Worm (Caenorhabditis elegans) whole organism, mixed stage, embryonic: ENCODE data around the gene C03G6.17.

Experiments
- M03D4.4 ChIP-seq: sonication (generic microtip); optimal IDR thresholded peaks from 2 replicates; lab custom pipeline; 2017; ENCODE audit warnings: mild to moderate bottlenecking, missing genetic modification characterization, missing compliant biosample characterization
- bed-3 ChIP-seq: fragments of 200-800 bp; sonication (Bioruptor generic); optimal IDR thresholded peaks from 3 replicates; lab custom pipeline; 2018; ENCODE audit warnings: mild to moderate bottlenecking, missing genetic modification characterization, moderate library complexity, missing compliant biosample characterization
- ceh-39 ChIP-seq: fragments of 150-350 bp; optimal IDR thresholded peaks from 2 replicates; lab custom pipeline; 2014; ENCODE audit warnings: missing biosample characterization, missing genetic modification characterization
- ceh-43 ChIP-seq: fragments of 200-800 bp; sonication (Bioruptor generic); optimal IDR thresholded peaks from 2 replicates; lab custom pipeline; 2018; ENCODE audit warnings: mild to moderate bottlenecking, missing genetic modification characterization, moderate library complexity, missing compliant biosample characterization
- ceh-83 ChIP-seq: fragments of 200-800 bp; sonication (Bioruptor generic); optimal IDR thresholded peaks from 2 replicates; lab custom pipeline; 2018; ENCODE audit warnings: mild to moderate bottlenecking, missing genetic modification characterization, missing compliant biosample characterization
- ces-1 ChIP-seq: fragments of 150-350 bp; optimal IDR thresholded peaks from 2 replicates; lab custom pipeline; 2014; ENCODE audit warnings: missing biosample characterization, missing genetic modification reagents, missing genetic modification characterization
- cnd-1 ChIP-seq: fragments of 200-800 bp; sonication (Bioruptor generic); optimal IDR thresholded peaks from 2 replicates; lab custom pipeline; 2018; ENCODE audit warnings: mild to moderate bottlenecking, missing genetic modification characterization, missing compliant biosample characterization
- drap-1 ChIP-seq: fragments of 200-800 bp; sonication (Bioruptor generic); optimal IDR thresholded peaks from 3 replicates; lab custom pipeline; 2018; ENCODE audit warnings: mild to moderate bottlenecking, missing genetic modification characterization, missing compliant biosample characterization
- elt-1 ChIP-seq: sonication (generic microtip); optimal IDR thresholded peaks from 2 replicates; lab custom pipeline; 2017; ENCODE audit warnings: missing genetic modification characterization, mild to moderate bottlenecking, missing compliant biosample characterization, antibody characterized with exemption, moderate library complexity, borderline replicate concordance; ENCODE audit not compliant: insufficient read depth
- elt-3 ChIP-seq: fragments of 150-350 bp; optimal IDR thresholded peaks from 2 replicates; lab custom pipeline; 2014; ENCODE audit warnings: missing biosample characterization, missing genetic modification characterization
- flh-1 ChIP-seq: fragments of 200-800 bp; sonication (Bioruptor generic); optimal IDR thresholded peaks from 2 replicates; lab custom pipeline; 2018; ENCODE audit warnings: mild to moderate bottlenecking, missing genetic modification characterization, moderate library complexity, missing compliant biosample characterization
- ham-2 ChIP-seq: fragments of 200-800 bp; sonication (Bioruptor generic); optimal IDR thresholded peaks from 2 replicates; lab custom pipeline; 2018; ENCODE audit warnings: mild to moderate bottlenecking, missing genetic modification characterization, missing compliant biosample characterization
- hlh-1 ChIP-seq: fragments of 150-350 bp; optimal IDR thresholded peaks from 2 replicates; lab custom pipeline; 2014; ENCODE audit warnings: missing biosample characterization, missing genetic modification reagents, missing genetic modification characterization
- lin-13 ChIP-seq: fragments of 150-350 bp; optimal IDR thresholded peaks from 2 replicates; lab custom pipeline; 2014; ENCODE audit warnings: missing biosample characterization, missing genetic modification characterization
- lsy-2 ChIP-seq: fragments of 150-350 bp; optimal IDR thresholded peaks from 2 replicates; lab custom pipeline; 2014; ENCODE audit warnings: missing biosample characterization, missing genetic modification characterization
- mab-5 ChIP-seq: fragments of 150-350 bp; optimal IDR thresholded peaks from 2 replicates; lab custom pipeline; 2014; ENCODE audit warnings: missing biosample characterization, missing genetic modification characterization
- mep-1 ChIP-seq: fragments of 150-350 bp; optimal IDR thresholded peaks from 2 replicates; lab custom pipeline; 2017; ENCODE audit warnings: missing biosample characterization, missing genetic modification reagents, missing genetic modification characterization, inconsistent platforms
- mls-2 ChIP-seq: sonication (generic microtip); optimal IDR thresholded peaks from 2 replicates; lab custom pipeline; 2016; ENCODE audit warnings: mild to moderate bottlenecking, missing genetic modification characterization, moderate library complexity, missing compliant biosample characterization
- nhr-12 ChIP-seq: fragments of 150-350 bp; optimal IDR thresholded peaks from 2 replicates; lab custom pipeline; 2014; ENCODE audit warnings: missing biosample characterization, missing genetic modification characterization
- nhr-2 ChIP-seq: fragments of 150-350 bp; optimal IDR thresholded peaks from 2 replicates; lab custom pipeline; 2014; ENCODE audit warnings: missing biosample characterization, missing genetic modification characterization
- nhr-237 ChIP-seq: fragments of 150-350 bp; optimal IDR thresholded peaks from 2 replicates; lab custom pipeline; 2014; ENCODE audit warnings: missing biosample characterization, missing genetic modification characterization
- nhr-28 ChIP-seq: fragments of 150-350 bp; optimal IDR thresholded peaks from 2 replicates; lab custom pipeline; 2014; ENCODE audit warnings: missing biosample characterization, missing genetic modification characterization
- nhr-76 ChIP-seq: sonication (generic microtip); optimal IDR thresholded peaks from 2 replicates; lab custom pipeline; 2017; ENCODE audit warnings: missing biosample characterization, missing genetic modification characterization
- sem-2 ChIP-seq: fragments of 200-800 bp; sonication (Bioruptor generic); optimal IDR thresholded peaks from 2 replicates; lab custom pipeline; 2018; ENCODE audit warnings: mild to moderate bottlenecking, missing genetic modification characterization, missing compliant biosample characterization
- sptf-1 ChIP-seq: sonication (generic microtip); optimal IDR thresholded peaks from 2 replicates; lab custom pipeline; 2017; ENCODE audit warnings: mild to moderate bottlenecking, missing genetic modification characterization, moderate library complexity, missing compliant biosample characterization
- tbx-8 ChIP-seq: fragments of 200-800 bp; sonication (Bioruptor generic); optimal IDR thresholded peaks from 2 replicates; lab custom pipeline; 2018; ENCODE audit warnings: mild to moderate bottlenecking, missing genetic modification characterization, moderate library complexity, missing compliant biosample characterization
- unc-120 ChIP-seq: sonication (generic microtip); optimal IDR thresholded peaks from 2 replicates; lab custom pipeline; 2017; ENCODE audit warnings: missing genetic modification characterization, missing compliant biosample characterization; ENCODE audit not compliant: poor library complexity, severe bottlenecking
- unc-39 ChIP-seq: fragments of 150-350 bp; optimal IDR thresholded peaks from 2 replicates; lab custom pipeline; 2014; ENCODE audit warnings: missing biosample characterization, missing genetic modification characterization
- unc-62 ChIP-seq: fragments of 150-350 bp; optimal IDR thresholded peaks from 2 replicates; lab custom pipeline; 2014; ENCODE audit warnings: missing biosample characterization, missing genetic modification reagents, missing genetic modification characterization
- zip-8 ChIP-seq: fragments of 150-350 bp; optimal IDR thresholded peaks from 2 replicates; lab custom pipeline; 2014; ENCODE audit warnings: missing biosample characterization, missing genetic modification characterization
- ztf-11 ChIP-seq: fragments of 150-350 bp; optimal IDR thresholded peaks from 2 replicates; lab custom pipeline; 2014; ENCODE audit warnings: missing biosample characterization, missing genetic modification characterization

C03G6.17 gene

DNA sequence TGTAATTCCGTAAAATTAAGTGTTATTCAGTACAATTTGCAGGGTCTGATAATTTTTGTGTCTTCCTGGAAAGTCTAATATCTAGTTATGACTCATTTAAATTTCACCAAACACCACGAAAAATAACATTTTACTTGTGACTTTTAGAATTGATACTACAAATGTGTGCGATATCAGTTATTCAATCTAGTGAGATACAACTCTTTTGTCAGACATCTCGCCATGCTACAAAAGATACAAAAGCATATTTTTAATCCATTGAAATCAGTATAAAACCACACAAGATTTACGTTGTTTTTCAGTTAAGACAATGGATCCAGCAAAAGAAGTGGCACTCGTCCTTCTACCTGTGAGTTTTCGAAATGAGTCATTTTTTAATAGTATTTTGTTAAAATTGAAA is 6.8 kb downstream of the C03G6.17 start, which contains the start of gene srx-56:
Gene srx-56, plus strand, starts transcription at position 301 of the 400 bp plus-strand sequence.
- no peak for TF ChIP-seq ceh-83 (GFP tag; lab: Kevin White, UChicago)
- no peak for TF ChIP-seq ztf-11 (tag; lab: Kevin White, UChicago)
- TF ChIP-seq mab-5 (tag; lab: Kevin White, UChicago), result no peak
- no peak for TF ChIP-seq sem-2
- TF ChIP-seq drap-1 (GFP tag; lab: Kevin White, UChicago), result no peak
- no peak for TF ChIP-seq tbx-8 (GFP tag; lab: Kevin White, UChicago)
- TF ChIP-seq cnd-1 (tag; lab: Kevin White, UChicago), result no peak
- no peak for TF ChIP-seq unc-62 (GFP tag; lab: Kevin White, UChicago)
- TF ChIP-seq mep-1 (tag; lab: Kevin White, UChicago), result no peak
- no peak for TF ChIP-seq lin-13 (tag; lab: Kevin White, UChicago)
- no peak for TF ChIP-seq bed-3
- no peak for TF ChIP-seq ceh-43
- no peak for TF ChIP-seq ceh-39
- no peak for TF ChIP-seq hlh-1 (tag; lab: Kevin White, UChicago)
- TF ChIP-seq ces-1 (GFP tag; lab: Kevin White, UChicago), result no peak
- no peak for TF ChIP-seq flh-1 (GFP tag; lab: Kevin White, UChicago)
- TF ChIP-seq, all 35 proteins: peak for 0

DNA sequence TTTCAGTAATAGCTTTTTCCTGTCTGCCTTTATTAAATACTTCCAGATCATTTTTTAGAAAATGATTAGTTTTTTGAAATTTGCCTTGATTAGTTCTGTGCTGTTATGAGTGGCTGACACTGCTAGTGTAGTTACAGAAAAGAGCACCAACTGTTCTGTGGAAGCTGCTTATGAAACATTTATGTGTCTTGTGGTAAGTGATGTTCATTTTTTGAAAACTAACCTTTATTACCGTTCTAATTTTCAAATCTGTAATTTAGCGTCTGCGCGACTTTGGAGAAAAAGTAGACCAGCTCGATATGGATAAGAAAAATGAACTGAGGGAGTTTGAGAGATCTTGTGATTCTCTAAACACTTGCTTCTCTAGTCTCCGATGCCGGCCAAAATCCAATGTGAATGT is 11.3 kb downstream of the C03G6.17 start, which contains the start of gene srj-14:
Gene srj-14, plus strand, starts transcription at position 131 of the 400 bp plus-strand sequence.
- TF ChIP-seq cnd-1 (tag; lab: Kevin White, UChicago) (no peak), sem-2 (no peak), ceh-39 (no peak), mls-2 (no peak), unc-120 (tag; lab: Kevin White, UChicago) (no peak), nhr-237 (tag; lab: Kevin White, UChicago) (no peak), mep-1 (tag; lab: Kevin White, UChicago) (no peak), hlh-1 (tag; lab: Kevin White, UChicago) (no peak), ceh-83 (GFP tag; lab: Kevin White, UChicago) (no peak), drap-1 (GFP tag; lab: Kevin White, UChicago) (no peak), ham-2 (GFP tag; lab: Kevin White, UChicago) (no peak), nhr-76 (tag; lab: Kevin White, UChicago) (no peak), elt-3 (tag; lab: Kevin White, UChicago) (no peak), unc-39 (tag; lab: Kevin White, UChicago) (no peak), nhr-28 (tag; lab: Kevin White, UChicago) (no peak), zip-8 (tag; lab: Kevin White, UChicago) (no peak), lsy-2 (tag; lab: Kevin White, UChicago) (no peak), nhr-12 (tag; lab: Kevin White, UChicago) (no peak)

DNA sequence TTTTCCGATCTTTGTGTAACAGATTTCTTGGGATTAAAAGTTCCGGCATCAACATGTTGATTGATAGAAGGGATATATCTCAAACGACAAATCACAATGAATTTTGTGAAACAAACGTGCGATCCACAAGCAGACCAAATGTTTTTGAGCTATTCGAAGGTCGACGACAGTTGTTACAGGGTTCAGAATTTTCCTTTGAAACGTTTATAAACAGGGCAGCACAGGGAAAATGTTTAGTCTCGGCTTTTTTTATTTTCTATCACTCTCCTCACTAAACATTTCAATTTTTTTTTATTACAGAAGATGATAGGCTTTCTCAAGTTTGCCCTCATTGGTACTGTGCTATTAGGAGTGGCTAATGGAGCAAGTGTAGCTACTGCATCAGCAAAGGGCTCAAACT is 16.0 kb downstream of the C03G6.17 start, which contains the start of gene exc-13:
Gene exc-13, plus strand, starts transcription at position 301 of the 400 bp plus-strand sequence.
- TF ChIP-seq zip-8 (tag; lab: Kevin White, UChicago) (no peak), flh-1 (GFP tag; lab: Kevin White, UChicago) (no peak), mep-1 (tag; lab: Kevin White, UChicago) (no peak), bed-3 (no peak), sem-2 (no peak), elt-1 (tag; lab: Kevin White, UChicago) (no peak), lin-13 (tag; lab: Kevin White, UChicago) (no peak), nhr-28 (tag; lab: Kevin White, UChicago) (no peak), nhr-2 (tag; lab: Kevin White, UChicago) (no peak), sptf-1 (tag; lab: Kevin White, UChicago) (no peak)

DNA sequence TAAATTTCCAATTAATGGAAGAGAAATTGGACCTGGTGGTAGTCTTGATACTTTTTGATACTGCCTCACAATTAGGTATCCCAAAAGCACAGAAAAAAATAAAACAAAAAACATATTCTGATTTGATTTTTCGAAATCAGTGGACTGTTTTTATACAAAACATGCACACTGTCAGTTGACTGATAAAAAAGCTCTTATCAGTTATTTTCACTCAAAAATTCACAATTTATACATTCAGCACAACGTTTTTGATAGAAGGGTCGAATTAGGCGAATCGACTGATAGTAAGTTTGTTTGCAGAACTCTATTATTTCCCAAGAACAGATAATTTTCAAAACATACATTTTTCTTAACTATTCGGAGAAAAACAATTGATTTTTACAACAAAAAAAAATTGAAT is 16.8 kb downstream of the C03G6.17 start, which contains the start of gene cyp-35A2:
Gene cyp-35A2, minus strand, starts transcription at position 124 of the 400 bp plus-strand sequence.
- TF ChIP-seq ham-2 (GFP tag; lab: Kevin White, UChicago), result no peak
- no peak for TF ChIP-seq ceh-43
- no peak for TF ChIP-seq ztf-11 (tag; lab: Kevin White, UChicago)
- no peak for TF ChIP-seq flh-1 (GFP tag; lab: Kevin White, UChicago)
- no peak for TF ChIP-seq elt-3 (tag; lab: Kevin White, UChicago)
- TF ChIP-seq lsy-2 (tag; lab: Kevin White, UChicago), result no peak
- TF ChIP-seq unc-120 (tag; lab: Kevin White, UChicago), result no peak
- no peak for TF ChIP-seq mep-1 (tag; lab: Kevin White, UChicago)
- TF ChIP-seq ceh-83 (GFP tag; lab: Kevin White, UChicago), result no peak
- TF ChIP-seq ces-1 (GFP tag; lab: Kevin White, UChicago), result no peak
- no peak for TF ChIP-seq M03D4.4 (tag; lab: Kevin White, UChicago)
- no peak for TF ChIP-seq nhr-237 (tag; lab: Kevin White, UChicago)
- no peak for TF ChIP-seq sem-2
- no peak for TF ChIP-seq bed-3
- TF ChIP-seq mls-2, result no peak
- no peak for TF ChIP-seq drap-1 (GFP tag; lab: Kevin White, UChicago)
- no peak for TF ChIP-seq cnd-1 (tag; lab: Kevin White, UChicago)
- no peak for TF ChIP-seq hlh-1 (tag; lab: Kevin White, UChicago)
- no peak for TF ChIP-seq unc-62 (GFP tag; lab: Kevin White, UChicago)
- TF ChIP-seq lin-13 (tag; lab: Kevin White, UChicago), result no peak
- TF ChIP-seq, all 35 proteins: peak for 0
